Worm (Caenorhabditis elegans): ENCODE data around the gene rpn-13.

The rpn-13 gene

ce11 chrIII:6341878-6342453 lies at the start of gene rpn-13:
TSS of gene rpn-13 (minus strand) at chrIII:6341928.
- TF ChIP-seq daf-8 (GFP tag; IDR thresholded peaks at IDR 0.05) (no peak), ceh-28 (tag; optimal IDR thresholded peaks at IDR 0.05) (no peak), spr-3 (GFP tag; optimal IDR thresholded peaks at IDR 0.05) (no peak), egl-43 (GFP tag; IDR thresholded peaks at IDR 0.05) (no peak), tag-97 (GFP tag; IDR thresholded peaks at IDR 0.05) (no peak), madf-9 (GFP tag; conservative IDR thresholded peaks at IDR 0.05) (no peak), egl-27 (tag; optimal IDR thresholded peaks at IDR 0.05) (no peak), vab-7 (GFP tag; IDR thresholded peaks at IDR 0.05) (no peak), nhr-102 (tag; optimal IDR thresholded peaks at IDR 0.05) (no peak), Y105C5A.15 (GFP tag; IDR thresholded peaks at IDR 0.05) (no peak), gei-8 (GFP tag; optimal IDR thresholded peaks at IDR 0.05) (no peak), ctbp-1 (GFP tag; IDR thresholded peaks at IDR 0.05) (no peak), skn-1 (tag; optimal IDR thresholded peaks at IDR 0.05) (no peak), zfp-2 (tag; optimal IDR thresholded peaks at IDR 0.05) (no peak), dmd-9 (GFP tag; IDR thresholded peaks at IDR 0.05) (no peak), fkh-10 (GFP tag; optimal IDR thresholded peaks at IDR 0.05) (peak; percentile 22), nhr-25 (tag; optimal IDR thresholded peaks at IDR 0.05; ENCODE audit: borderline replicate concordance, insufficient read depth) (no peak), mes-2 (tag; optimal IDR thresholded peaks at IDR 0.05; ENCODE audit: poor library complexity, severe bottlenecking) (peak; percentile 76), zip-2 (tag; optimal IDR thresholded peaks at IDR 0.05) (no peak), F10B5.3 (tag; optimal IDR thresholded peaks at IDR 0.05) (no peak), Y48G9A.11 (GFP tag; IDR thresholded peaks at IDR 0.05) (no peak), unc-62 (GFP tag; optimal IDR thresholded peaks at IDR 0.05 in 1 of 2) (peak in 1 of 2 experiments; percentile 94), unc-62 (tag; optimal IDR thresholded peaks at IDR 0.05) (no peak), zag-1 (tag; optimal IDR thresholded peaks at IDR 0.05) (no peak), T26A8.4 (GFP tag; IDR thresholded peaks at IDR 0.05) (no peak), hlh-11 (tag; optimal IDR thresholded peaks at IDR 0.05) (peak; percentile 36), ceh-20 (GFP tag; IDR thresholded peaks at IDR 0.05) (no peak), duxl-1 (tag; optimal IDR thresholded peaks at IDR 0.05; ENCODE audit: poor library complexity) (no peak), mxl-2 (GFP tag; conservative IDR thresholded peaks at IDR 0.05) (no peak), rbr-2 (tag; optimal IDR thresholded peaks at IDR 0.05) (peak; percentile 31), lin-38 (GFP tag; IDR thresholded peaks at IDR 0.05) (no peak), saeg-2 (GFP tag; IDR thresholded peaks at IDR 0.05) (no peak), mdl-1 (tag; optimal IDR thresholded peaks at IDR 0.05) (peak; percentile 20 to 78), pqm-1 (tag; optimal IDR thresholded peaks at IDR 0.05) (no peak), tra-1 (GFP tag; IDR thresholded peaks at IDR 0.05) (no peak), dve-1 (tag; optimal IDR thresholded peaks at IDR 0.05; ENCODE audit: insufficient read depth) (peak; percentile 53), ceh-44 (GFP tag; IDR thresholded peaks at IDR 0.05) (no peak), php-3 (GFP tag; IDR thresholded peaks at IDR 0.05) (no peak), F26F4.8 (GFP tag; conservative IDR thresholded peaks at IDR 0.05) (no peak), jun-1 (tag; optimal IDR thresholded peaks at IDR 0.05) (no peak), nhr-10 (tag; optimal IDR thresholded peaks at IDR 0.05) (no peak), hlh-30 (tag; optimal IDR thresholded peaks at IDR 0.05; ENCODE audit: insufficient read depth) (peak; percentile 96), daf-12 (tag; optimal IDR thresholded peaks at IDR 0.05) (no peak), set-16 (GFP tag; IDR thresholded peaks at IDR 0.05) (no peak), lin-29 (GFP tag; IDR thresholded peaks at IDR 0.05) (no peak), nhr-77 (tag; optimal IDR thresholded peaks at IDR 0.05) (peak; percentile 23), unc-130 (GFP tag; optimal IDR thresholded peaks at IDR 0.05) (no peak), nhr-111 (GFP tag; optimal IDR thresholded peaks at IDR 0.05) (no peak), nhr-48 (tag; optimal IDR thresholded peaks at IDR 0.05) (no peak), nhr-28 (tag; optimal IDR thresholded peaks at IDR 0.05) (peak; percentile 5), T20F7.1 (GFP tag; optimal IDR thresholded peaks at IDR 0.05) (peak; percentile 59)
